Worm (Caenorhabditis elegans): Measurements from ENCODE around the gene cyn-12.

Gene cyn-12

DNA sequence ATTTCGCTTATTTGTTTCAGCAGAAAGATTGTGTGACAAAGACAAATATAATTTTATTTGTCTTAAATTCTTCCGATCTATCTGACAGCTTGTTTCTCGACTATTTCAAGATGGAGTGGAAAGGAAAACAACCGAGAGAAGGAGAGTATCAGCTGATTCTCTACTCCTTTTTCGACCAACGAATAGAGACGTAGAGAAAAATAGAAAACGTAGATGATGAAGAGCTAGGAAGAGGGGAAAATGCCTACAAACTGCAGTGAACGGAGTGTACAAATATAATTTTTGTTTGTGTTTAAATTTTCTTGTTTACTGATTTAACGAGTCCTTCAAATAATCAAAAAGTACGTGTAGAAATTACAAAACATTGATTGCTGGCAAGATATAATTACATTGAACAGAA lies 14.7 kb upstream of the cyn-12 start:
- TF ChIP-seq nhr-25 (tag; optimal IDR thresholded peaks at IDR 0.05) (no peak), sea-2 (GFP tag; optimal IDR thresholded peaks at IDR 0.05) (no peak), unc-62 (GFP tag; optimal IDR thresholded peaks at IDR 0.05) (no peak), elt-1 (tag; optimal IDR thresholded peaks at IDR 0.05) (no peak), ceh-9 (tag; optimal IDR thresholded peaks at IDR 0.05) (no peak), snpc-4 (tag; optimal IDR thresholded peaks at IDR 0.05) (peak; percentile 55), jun-1 (tag; optimal IDR thresholded peaks at IDR 0.05) (no peak), lsy-12 (tag; optimal IDR thresholded peaks at IDR 0.05) (no peak), nhr-12 (tag; optimal IDR thresholded peaks at IDR 0.05) (no peak), nhr-77 (tag; optimal IDR thresholded peaks at IDR 0.05) (no peak), elt-2 (tag; optimal IDR thresholded peaks at IDR 0.05) (peak; percentile 11), egl-27 (tag; optimal IDR thresholded peaks at IDR 0.05) (no peak), zag-1 (tag; optimal IDR thresholded peaks at IDR 0.05) (no peak), nhr-11 (tag; optimal IDR thresholded peaks at IDR 0.05) (no peak), ZK546.5 (tag; optimal IDR thresholded peaks at IDR 0.05) (no peak), mml-1 (tag; optimal IDR thresholded peaks at IDR 0.05) (no peak), lin-15B (tag; optimal IDR thresholded peaks at IDR 0.05) (peak; percentile 8), eor-1 (tag; optimal IDR thresholded peaks at IDR 0.05) (no peak), ztf-4 (tag; optimal IDR thresholded peaks at IDR 0.05) (no peak), fos-1 (tag; optimal IDR thresholded peaks at IDR 0.05) (no peak), lin-39 (tag; optimal IDR thresholded peaks at IDR 0.05) (no peak), pha-4 (tag; optimal IDR thresholded peaks at IDR 0.05) (peak; percentile 90), egl-5 (tag; optimal IDR thresholded peaks at IDR 0.05) (no peak), nhr-28 (tag; optimal IDR thresholded peaks at IDR 0.05) (no peak), nhr-237 (tag; optimal IDR thresholded peaks at IDR 0.05) (no peak), nfya-1 (tag; optimal IDR thresholded peaks at IDR 0.05; ENCODE audit: insufficient read depth) (peak; percentile 32), hmg-11 (tag; optimal IDR thresholded peaks at IDR 0.05) (peak; percentile 33), daf-12 (tag; optimal IDR thresholded peaks at IDR 0.05) (no peak), ama-1 (optimal IDR thresholded peaks at IDR 0.05) (no peak)

DNA sequence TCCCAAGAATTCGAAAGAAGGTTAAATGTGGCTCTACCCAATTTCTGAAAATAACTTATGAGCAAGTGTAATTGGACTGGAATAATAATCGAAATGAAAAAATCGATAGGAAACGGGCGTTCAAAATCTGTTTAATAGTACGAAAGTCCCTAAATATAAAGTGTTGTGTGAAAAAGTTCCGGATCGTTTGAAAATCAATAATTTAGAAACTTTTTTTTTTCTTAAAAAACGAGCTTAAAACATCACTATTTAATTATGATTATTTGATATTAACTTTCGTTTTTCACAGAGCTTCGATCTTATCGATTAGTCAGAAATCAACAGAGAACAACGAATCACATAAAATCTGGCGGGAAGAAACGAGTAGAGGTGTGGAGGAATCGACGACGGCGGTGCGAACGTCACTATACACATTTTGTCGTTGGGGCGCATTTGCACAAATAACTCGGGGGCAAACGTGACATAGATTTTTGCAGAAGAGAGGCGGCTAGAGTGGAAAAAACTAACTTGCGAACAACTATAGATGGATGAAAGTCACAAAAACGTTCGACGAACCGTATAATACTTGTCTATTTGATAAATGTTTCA lies 11.7 kb upstream of the cyn-12 start, which contains the start of gene hecd-1:
Gene hecd-1 (minus strand): TSS at position 51 of the 588 bp plus-strand sequence.
- TF ChIP-seq fkh-10 (GFP tag; optimal IDR thresholded peaks at IDR 0.05) (no peak), lin-15B (tag; optimal IDR thresholded peaks at IDR 0.05) (peak; percentile 30), nhr-25 (tag; optimal IDR thresholded peaks at IDR 0.05) (peak; percentile 7), elt-3 (tag; optimal IDR thresholded peaks at IDR 0.05) (no peak), nhr-237 (tag; optimal IDR thresholded peaks at IDR 0.05) (no peak), nhr-76 (tag; optimal IDR thresholded peaks at IDR 0.05) (no peak)

DNA sequence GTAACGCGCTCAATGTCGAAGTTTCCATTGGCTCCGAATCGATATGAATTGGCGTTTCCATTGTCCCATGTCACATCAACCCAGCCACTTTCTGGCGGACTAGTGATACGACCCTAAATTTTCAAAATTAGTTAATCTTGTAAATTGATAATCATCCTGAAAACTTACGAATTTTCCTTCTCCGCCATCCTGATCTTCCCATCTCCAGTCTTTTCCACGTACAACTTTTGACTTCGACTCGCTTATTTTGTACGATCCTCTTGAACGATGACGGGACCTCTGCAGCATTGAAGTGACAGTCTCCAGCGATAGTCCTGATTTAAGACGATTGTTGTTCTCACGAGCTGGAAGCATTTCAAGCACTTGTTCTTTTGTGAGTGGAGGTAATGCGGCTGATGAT lies 6.1 kb upstream of the cyn-12 start:
- TF ChIP-seq fkh-2 (tag; optimal IDR thresholded peaks at IDR 0.05) (no peak), ztf-4 (tag; optimal IDR thresholded peaks at IDR 0.05) (no peak), fos-1 (tag; optimal IDR thresholded peaks at IDR 0.05) (no peak), sea-2 (GFP tag; optimal IDR thresholded peaks at IDR 0.05) (no peak), elt-2 (tag; optimal IDR thresholded peaks at IDR 0.05) (no peak), skn-1 (tag; optimal IDR thresholded peaks at IDR 0.05) (no peak), lin-39 (tag; optimal IDR thresholded peaks at IDR 0.05) (no peak), nfya-1 (tag; optimal IDR thresholded peaks at IDR 0.05; ENCODE audit: insufficient read depth) (no peak)

DNA sequence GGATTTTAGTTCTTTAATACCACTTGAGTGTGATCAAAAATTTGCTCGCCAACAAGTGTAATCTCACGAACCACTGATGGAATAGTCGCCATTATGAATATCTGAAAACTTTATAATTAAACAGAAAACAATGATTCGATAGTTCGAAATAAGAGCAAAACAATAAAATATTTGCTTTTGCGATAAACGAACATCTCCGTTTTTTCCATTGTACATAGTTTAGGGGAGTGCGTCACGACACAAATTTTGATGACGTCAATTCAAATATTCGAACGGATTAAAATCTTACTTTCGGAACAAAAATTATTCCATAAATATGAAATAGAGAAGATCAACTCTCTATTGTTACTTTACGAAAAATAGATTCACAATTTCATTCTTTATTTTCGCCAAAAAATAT lies 966 bp upstream of the cyn-12 start, which contains the start of gene mutd-1:
Gene mutd-1 (minus strand): TSS at position 101 of the 400 bp plus-strand sequence.
- TF ChIP-seq ceh-28 (tag; optimal IDR thresholded peaks at IDR 0.05): no peak
- no peak for TF ChIP-seq fkh-2 (tag; optimal IDR thresholded peaks at IDR 0.05)
- no peak for TF ChIP-seq lin-15B (tag; optimal IDR thresholded peaks at IDR 0.05)
- TF ChIP-seq aly-2 (tag; optimal IDR thresholded peaks at IDR 0.05): no peak
- no peak for TF ChIP-seq jun-1 (tag; optimal IDR thresholded peaks at IDR 0.05)
- no peak for TF ChIP-seq ama-1 (optimal IDR thresholded peaks at IDR 0.05)
- no peak for TF ChIP-seq nhr-237 (tag; optimal IDR thresholded peaks at IDR 0.05)
- no peak for TF ChIP-seq nhr-77 (tag; optimal IDR thresholded peaks at IDR 0.05)

Measured in whole organism, L3 larva.